Fruit fly (Drosophila melanogaster): ENCODE data around the gene CG17292.

The CG17292 gene

dm6 chr2L:8411530-8411929, 41.3 kb downstream of the CG17292 start, which contains the start of gene Naglu (continued):
- TF ChIP-seq CG6175 (GFP tag; IDR thresholded peaks at IDR 0.05) (no peak), CG18262 (tag; optimal IDR thresholded peaks at IDR 0.05) (no peak), pan (optimal IDR thresholded peaks at IDR 0.05) (no peak), pan (GFP tag; optimal IDR thresholded peaks at IDR 0.05 in 1 of 2, IDR thresholded peaks at IDR 0.05 in 1 of 2) (no peak), Usf (GFP tag; optimal IDR thresholded peaks at IDR 0.05) (no peak), knrl (GFP tag; IDR thresholded peaks at IDR 0.05; ENCODE audit: partially characterized antibody) (no peak), al (GFP tag; IDR thresholded peaks at IDR 0.05) (no peak), cg (GFP tag; optimal IDR thresholded peaks at IDR 0.05) (no peak), PHDP (tag; optimal IDR thresholded peaks at IDR 0.05) (no peak), CG18619 (GFP tag; optimal IDR thresholded peaks at IDR 0.05) (no peak), tup (GFP tag; optimal IDR thresholded peaks at IDR 0.05) (no peak), cas (GFP tag; IDR thresholded peaks at IDR 0.05) (0 out of 2 replicates have a peak, but pooled peaks have one; percentile 17), CHES-1-like (GFP tag; optimal IDR thresholded peaks at IDR 0.05) (no peak), fru (optimal IDR thresholded peaks at IDR 0.05) (no peak), CG17829 (tag; optimal IDR thresholded peaks at IDR 0.05) (no peak), sens-2 (GFP tag; IDR thresholded peaks at IDR 0.05) (no peak), Dbx (GFP tag; IDR thresholded peaks at IDR 0.05) (no peak), crol (GFP tag; IDR thresholded peaks at IDR 0.05) (0 out of 2 replicates have a peak, but pooled peaks have one; percentile 9), Mrtf (GFP tag; IDR thresholded peaks at IDR 0.05) (no peak), CG1602 (GFP tag; optimal IDR thresholded peaks at IDR 0.05) (no peak), dimm (GFP tag; IDR thresholded peaks at IDR 0.05) (no peak), Scr (GFP tag; IDR thresholded peaks at IDR 0.05; ENCODE audit: partially characterized antibody) (no peak), CG7556 (GFP tag; optimal IDR thresholded peaks at IDR 0.05) (no peak), tio (GFP tag; optimal IDR thresholded peaks at IDR 0.05) (no peak), Gug (GFP tag; IDR thresholded peaks at IDR 0.05) (no peak), sug (tag; optimal IDR thresholded peaks at IDR 0.05) (no peak), CG10959 (GFP tag; IDR thresholded peaks at IDR 0.05) (no peak), psq (GFP tag; optimal IDR thresholded peaks at IDR 0.05) (no peak), CG42726 (GFP tag; IDR thresholded peaks at IDR 0.05; ENCODE audit: partially characterized antibody) (no peak), gsb (GFP tag; IDR thresholded peaks at IDR 0.05) (no peak), Hand (GFP tag; optimal IDR thresholded peaks at IDR 0.05) (no peak), CG15696 (tag; optimal IDR thresholded peaks at IDR 0.05) (no peak), CG13287 (GFP tag; IDR thresholded peaks at IDR 0.05; ENCODE audit: partially characterized antibody) (no peak), Ravus (GFP tag; IDR thresholded peaks at IDR 0.05) (no peak), CG1603 (tag; optimal IDR thresholded peaks at IDR 0.05) (no peak), Ada2b (GFP tag; IDR thresholded peaks at IDR 0.05) (no peak), CG16863 (GFP tag; optimal IDR thresholded peaks at IDR 0.05) (no peak), ato (GFP tag; IDR thresholded peaks at IDR 0.05; ENCODE audit: partially characterized antibody) (peak; percentile 46; the same call in 1 of the 2 replicates), Dll (GFP tag; IDR thresholded peaks at IDR 0.05; ENCODE audit: partially characterized antibody) (no peak), CG17802 (tag; optimal IDR thresholded peaks at IDR 0.05) (peak; percentile 38), CG9876 (GFP tag; optimal IDR thresholded peaks at IDR 0.05) (no peak), HLH3B (GFP tag; IDR thresholded peaks at IDR 0.05) (0 out of 2 replicates have a peak, but pooled peaks have one; percentile 14), CG13296 (GFP tag; optimal IDR thresholded peaks at IDR 0.05) (no peak), row (GFP tag; IDR thresholded peaks at IDR 0.05) (0 out of 3 replicates have a peak, but pooled peaks have one; percentile 10), CG17912 (GFP tag; optimal IDR thresholded peaks at IDR 0.05) (no peak), Trl (optimal IDR thresholded peaks at IDR 0.05) (peak in 1 of 2 experiments; percentile 52), Trl (GFP tag; optimal IDR thresholded peaks at IDR 0.05) (no peak), ftz-f1 (GFP tag; optimal IDR thresholded peaks at IDR 0.05) (no peak), CG4820 (GFP tag; optimal IDR thresholded peaks at IDR 0.05) (no peak), CG14860 (GFP tag; IDR thresholded peaks at IDR 0.05; ENCODE audit: partially characterized antibody) (no peak), Rfx (GFP tag; IDR thresholded peaks at IDR 0.05) (0 out of 2 replicates have a peak, but pooled peaks have one; percentile 6), eve (GFP tag; optimal IDR thresholded peaks at IDR 0.05) (no peak)
